Fruit fly (Drosophila melanogaster) whole organism, embryonic: ENCODE results near the gene CG7987.

Source experiments
- Ada2b ChIP-seq: fragments of 200-800 bp; sonication (Bioruptor generic); IDR thresholded peaks from 2 replicates; pipeline ENCODE4 v1.3.6; 2022; ENCODE audit warnings: missing biosample characterization, missing genetic modification characterization
- Aef1 ChIP-seq: fragments of 200-800 bp; sonication (Bioruptor generic); IDR thresholded peaks from 3 replicates; pipeline ENCODE4 v1.3.6; 2022; ENCODE audit warnings: missing biosample characterization, missing genetic modification characterization
- Asciz ChIP-seq: fragments of 200-800 bp; sonication (Bioruptor generic); optimal IDR thresholded peaks from 2 replicates; lab custom pipeline; 2017; ENCODE audit warnings: missing biosample characterization, mild to moderate bottlenecking, missing genetic modification characterization, missing genetic modification reagents
- CG10431 ChIP-seq: fragments of 200-800 bp; sonication (Bioruptor generic); optimal IDR thresholded peaks from 3 replicates; lab custom pipeline; 2018; ENCODE audit warnings: missing biosample characterization, mild to moderate bottlenecking, missing genetic modification characterization
- CG11504 ChIP-seq: fragments of 200-800 bp; sonication (Bioruptor generic); optimal IDR thresholded peaks from 3 replicates; lab custom pipeline; 2019; ENCODE audit warnings: missing biosample characterization, mild to moderate bottlenecking, missing genetic modification characterization, moderate library complexity
- CG12071 ChIP-seq: fragments of 200-800 bp; sonication (Bioruptor generic); optimal IDR thresholded peaks from 3 replicates; lab custom pipeline; 2018; ENCODE audit warnings: missing biosample characterization, mild to moderate bottlenecking, missing genetic modification characterization
- CG12391 ChIP-seq: fragments of 200-800 bp; sonication (Bioruptor generic); optimal IDR thresholded peaks from 3 replicates; lab custom pipeline; 2018; ENCODE audit warnings: missing biosample characterization, mild to moderate bottlenecking, missing genetic modification characterization, moderate library complexity
- CG13123 ChIP-seq: fragments of 200-800 bp; sonication (Bioruptor generic); optimal IDR thresholded peaks from 2 replicates; lab custom pipeline; 2016; ENCODE audit warnings: missing biosample characterization, missing genetic modification characterization
- CG1529 ChIP-seq: fragments of 200-800 bp; sonication (Bioruptor generic); optimal IDR thresholded peaks from 3 replicates; lab custom pipeline; 2018; ENCODE audit warnings: missing biosample characterization, missing genetic modification characterization
- CG15601 ChIP-seq: fragments of 200-800 bp; sonication (Bioruptor generic); optimal IDR thresholded peaks from 3 replicates; lab custom pipeline; 2019; ENCODE audit warnings: missing biosample characterization, mild to moderate bottlenecking, missing genetic modification characterization, moderate library complexity
- CG1792 ChIP-seq: fragments of 200-800 bp; sonication (Bioruptor generic); optimal IDR thresholded peaks from 2 replicates; lab custom pipeline; 2016; ENCODE audit warnings: missing biosample characterization, missing genetic modification characterization
- CG18011 ChIP-seq: fragments of 200-800 bp; sonication (Bioruptor generic); optimal IDR thresholded peaks from 2 replicates; lab custom pipeline; 2017; ENCODE audit warnings: missing biosample characterization, missing genetic modification characterization, mild to moderate bottlenecking, moderate library complexity, missing genotype
- CG32532 ChIP-seq: fragments of 200-800 bp; sonication (Bioruptor generic); IDR thresholded peaks from 2 replicates; pipeline ENCODE4 v1.3.6; 2022; ENCODE audit warnings: missing biosample characterization, missing genetic modification characterization
- CG7372 ChIP-seq: fragments of 200-800 bp; sonication (Bioruptor generic); IDR thresholded peaks from 2 replicates; pipeline ENCODE4 v1.3.6; 2022; ENCODE audit warnings: missing biosample characterization, missing genetic modification characterization
- CG7745 ChIP-seq: fragments of 200-800 bp; sonication (Bioruptor generic); optimal IDR thresholded peaks from 2 replicates; lab custom pipeline; 2018; ENCODE audit warnings: missing biosample characterization, mild to moderate bottlenecking, missing genetic modification characterization, moderate library complexity
- Hand ChIP-seq: fragments of 200-800 bp; sonication (Bioruptor generic); optimal IDR thresholded peaks from 2 replicates; lab custom pipeline; 2017; ENCODE audit warnings: mild to moderate bottlenecking, missing biosample characterization, missing genetic modification reagents, missing genetic modification characterization
- Hmx ChIP-seq: fragments of 200-800 bp; sonication (Bioruptor generic); optimal IDR thresholded peaks from 2 replicates; lab custom pipeline; 2016; ENCODE audit warnings: missing biosample characterization, missing genetic modification characterization
- Hr51 ChIP-seq, 2 experiments: fragments of 200-800 bp; sonication (Bioruptor generic); optimal IDR thresholded peaks; 2 replicates in 1 of 2; 3 replicates in 1 of 2; lab custom pipeline; 2016 to 2018; ENCODE audit warnings: missing biosample characterization in 2 of 2, missing genetic modification characterization in 2 of 2, mild to moderate bottlenecking in 1 of 2, moderate library complexity in 1 of 2
- Mad ChIP-seq: fragments of 200-800 bp; sonication (Bioruptor generic); optimal IDR thresholded peaks from 2 replicates; lab custom pipeline; 2016; ENCODE audit warnings: missing biosample characterization, missing genetic modification characterization
- Nf-YC ChIP-seq: fragments of 200-800 bp; optimal IDR thresholded peaks from 3 replicates; lab custom pipeline; 2019; ENCODE audit warnings: missing biosample characterization, mild to moderate bottlenecking, missing genetic modification characterization, moderate library complexity
- Oaz ChIP-seq: fragments of 200-800 bp; sonication (Bioruptor generic); IDR thresholded peaks from 2 replicates; pipeline ENCODE4 v1.3.6; 2022; ENCODE audit warnings: missing biosample characterization, missing genetic modification characterization
- Ptx1 ChIP-seq: fragments of 200-800 bp; sonication (Bioruptor generic); IDR thresholded peaks from 2 replicates; pipeline ENCODE4 v1.3.6; 2022; ENCODE audit warnings: missing biosample characterization, missing genetic modification characterization
- Sox102F ChIP-seq: fragments of 200-800 bp; sonication (Bioruptor generic); optimal IDR thresholded peaks from 2 replicates; lab custom pipeline; 2018; ENCODE audit warnings: missing biosample characterization, mild to moderate bottlenecking, missing genetic modification characterization, moderate library complexity
- Spps ChIP-seq: fragments of 200-800 bp; sonication (Bioruptor generic); optimal IDR thresholded peaks from 2 replicates; lab custom pipeline; 2018; ENCODE audit warnings: missing biosample characterization, mild to moderate bottlenecking, missing genetic modification characterization
- ab ChIP-seq: fragments of 200-800 bp; sonication (Bioruptor generic); optimal IDR thresholded peaks from 2 replicates; lab custom pipeline; 2016; ENCODE audit warnings: missing biosample characterization, missing genetic modification characterization
- bigmax ChIP-seq: fragments of 200-800 bp; sonication (Bioruptor generic); optimal IDR thresholded peaks from 2 replicates; lab custom pipeline; 2018; ENCODE audit warnings: missing biosample characterization, mild to moderate bottlenecking, missing genetic modification characterization
- br ChIP-seq: fragments of >200 bp; optimal IDR thresholded peaks from 2 replicates; lab custom pipeline; 2017
- bsh ChIP-seq, 2 experiments: fragments of 200-800 bp; sonication (Bioruptor generic); optimal IDR thresholded peaks; 2 replicates each; lab custom pipeline; 2017 to 2018; ENCODE audit warnings: mild to moderate bottlenecking in 2 of 2, missing biosample characterization in 2 of 2, missing genetic modification characterization in 2 of 2, moderate library complexity in 1 of 2
- btn ChIP-seq: fragments of 200-800 bp; sonication (Bioruptor generic); optimal IDR thresholded peaks from 2 replicates; lab custom pipeline; 2016; ENCODE audit warnings: missing biosample characterization, missing genetic modification characterization
- cg ChIP-seq: fragments of 200-800 bp; sonication (Bioruptor generic); optimal IDR thresholded peaks from 3 replicates; lab custom pipeline; 2019; ENCODE audit warnings: missing biosample characterization, mild to moderate bottlenecking, missing genetic modification characterization, moderate library complexity
- chif ChIP-seq, 2 experiments: fragments of 200-800 bp; sonication (Bioruptor generic); optimal IDR thresholded peaks; 3 replicates each; lab custom pipeline; 2016; ENCODE audit warnings: missing biosample characterization in 2 of 2, missing genetic modification characterization in 2 of 2
- chn ChIP-seq: fragments of 200-800 bp; sonication (Bioruptor generic); optimal IDR thresholded peaks from 2 replicates; lab custom pipeline; 2016; ENCODE audit warnings: missing biosample characterization, missing genetic modification characterization
- croc ChIP-seq: fragments of 200-800 bp; sonication (Bioruptor generic); conservative IDR thresholded peaks from 3 replicates; pipeline ENCODE4 v1.3.6; 2022; ENCODE audit warnings: missing biosample characterization, missing genetic modification characterization
- cwo ChIP-seq: fragments of 200-800 bp; sonication (Bioruptor generic); optimal IDR thresholded peaks from 3 replicates; lab custom pipeline; 2017; ENCODE audit warnings: missing biosample characterization, missing genetic modification characterization, mild to moderate bottlenecking, moderate library complexity, missing genetic modification reagents
- dimm ChIP-seq: fragments of 200-800 bp; sonication (Bioruptor generic); IDR thresholded peaks from 2 replicates; pipeline ENCODE4 v1.3.6; 2022; ENCODE audit warnings: missing biosample characterization, missing genetic modification characterization
- ems ChIP-seq: fragments of 200-800 bp; sonication (Bioruptor generic); optimal IDR thresholded peaks from 3 replicates; lab custom pipeline; 2016; ENCODE audit warnings: missing biosample characterization, missing genetic modification characterization
- gro ChIP-seq: fragments of 200-800 bp; sonication (Bioruptor generic); optimal IDR thresholded peaks from 2 replicates; lab custom pipeline; 2016; ENCODE audit warnings: missing biosample characterization, missing genetic modification characterization
- her ChIP-seq: fragments of 200-800 bp; sonication (Bioruptor generic); optimal IDR thresholded peaks from 2 replicates; lab custom pipeline; 2016; ENCODE audit warnings: missing biosample characterization, missing genetic modification characterization
- ken ChIP-seq: fragments of 200-800 bp; sonication (Bioruptor generic); IDR thresholded peaks from 3 replicates; pipeline ENCODE4 v1.3.6; 2022; ENCODE audit warnings: missing biosample characterization, missing genetic modification characterization
- knrl ChIP-seq: fragments of 200-800 bp; sonication (Bioruptor generic); IDR thresholded peaks from 3 replicates; pipeline ENCODE4 v1.3.6; 2022; ENCODE audit warnings: missing biosample characterization, missing genetic modification characterization; ENCODE audit not compliant: partially characterized antibody
- nau ChIP-seq: fragments of 200-800 bp; sonication (Bioruptor generic); optimal IDR thresholded peaks from 3 replicates; lab custom pipeline; 2017; ENCODE audit warnings: missing biosample characterization, mild to moderate bottlenecking, missing genetic modification characterization, missing genetic modification reagents
- pzg ChIP-seq: fragments of 200-800 bp; sonication (Bioruptor generic); optimal IDR thresholded peaks from 3 replicates; lab custom pipeline; 2018; ENCODE audit warnings: missing biosample characterization, mild to moderate bottlenecking, missing genetic modification characterization, moderate library complexity
- ro ChIP-seq: fragments of 200-800 bp; sonication (Bioruptor generic); IDR thresholded peaks from 2 replicates; pipeline ENCODE4 v1.3.6; 2022; ENCODE audit warnings: missing biosample characterization, missing genetic modification characterization
- slou ChIP-seq: fragments of 200-800 bp; sonication (Bioruptor generic); optimal IDR thresholded peaks from 3 replicates; lab custom pipeline; 2016; ENCODE audit warnings: missing biosample characterization, missing genetic modification characterization
- slp2 ChIP-seq: fragments of 200-800 bp; sonication (Bioruptor generic); optimal IDR thresholded peaks from 2 replicates; lab custom pipeline; 2016; ENCODE audit warnings: missing biosample characterization, missing genetic modification characterization
- tin ChIP-seq: fragments of 200-800 bp; sonication (Bioruptor generic); optimal IDR thresholded peaks from 3 replicates; lab custom pipeline; 2016; ENCODE audit warnings: missing biosample characterization, missing genetic modification characterization
- trem ChIP-seq: fragments of 200-800 bp; optimal IDR thresholded peaks from 3 replicates; lab custom pipeline; 2019; ENCODE audit warnings: missing biosample characterization, mild to moderate bottlenecking, missing genetic modification characterization, moderate library complexity
- ttk ChIP-seq: fragments of 200-800 bp; sonication (Bioruptor generic); IDR thresholded peaks from 2 replicates; pipeline ENCODE4 v2.1.2; 2022; ENCODE audit warnings: missing biosample characterization, missing genetic modification characterization
- zen ChIP-seq: fragments of 200-800 bp; sonication (Bioruptor generic); optimal IDR thresholded peaks from 3 replicates; lab custom pipeline; 2018; ENCODE audit warnings: missing biosample characterization, mild to moderate bottlenecking, missing genetic modification characterization, moderate library complexity

Gene CG7987

dm6 chr3R:14590753-14591535 lies 15.3 kb upstream of the CG7987 start (continued):
- TF ChIP-seq CG15601 (tag; lab: Kevin White, UChicago) = peak; percentile 94
- peak; percentile 4 for TF ChIP-seq slou (GFP tag; lab: Kevin White, UChicago)
- peak; percentile 9 for TF ChIP-seq CG18011 (GFP tag; lab: Kevin White, UChicago)
- peak in 1 of 2 experiments; percentile 82 for TF ChIP-seq Hr51 (GFP tag; optimal IDR thresholded peaks at IDR 0.05; lab: Kevin White, UChicago)
- TF ChIP-seq cg (GFP tag; lab: Kevin White, UChicago) = peak; percentile 52
- TF ChIP-seq Spps = peak; percentile 93
- peak; percentile 79 for TF ChIP-seq Ptx1 (GFP tag; lab: Robert Waterston, UW)
- peak; percentile 6 for TF ChIP-seq slp2 (GFP tag; lab: Kevin White, UChicago)
- no peak for TF ChIP-seq Hmx (GFP tag; lab: Kevin White, UChicago)
- no peak for TF ChIP-seq bigmax (GFP tag; lab: Kevin White, UChicago)
- peak; percentile 61 for TF ChIP-seq nau
- TF ChIP-seq ken (GFP tag; lab: Robert Waterston, UW) = 0 out of 3 replicates have a peak, but pooled peaks have one; percentile 47
- peak; percentile 60 for TF ChIP-seq Nf-YC
- peak; percentile 84 for TF ChIP-seq tin (GFP tag; lab: Kevin White, UChicago)
- TF ChIP-seq CG1529 (GFP tag; lab: Kevin White, UChicago) = peak; percentile 83
- peak; percentile 43; the same call in 1 of the 2 replicates for TF ChIP-seq dimm (GFP tag; lab: Robert Waterston, UW)
- TF ChIP-seq cwo = peak; percentile 38
- no peak for TF ChIP-seq CG1792
- TF ChIP-seq croc (GFP tag; lab: Robert Waterston, UW) = peak; percentile 87
- peak; percentile 37; the same call in 1 of the 2 replicates for TF ChIP-seq CG7372 (GFP tag; lab: Robert Waterston, UW)
- peak; percentile 65 for TF ChIP-seq Ada2b (GFP tag; lab: Robert Waterston, UW)
- no peak for TF ChIP-seq pzg (GFP tag; lab: Kevin White, UChicago)
- TF ChIP-seq knrl (GFP tag; lab: Robert Waterston, UW) = no peak
- TF ChIP-seq Oaz (GFP tag; lab: Robert Waterston, UW) = no peak
- peak; percentile 88 for TF ChIP-seq Asciz (GFP tag; lab: Kevin White, UChicago)
- TF ChIP-seq CG10431 (GFP tag; lab: Kevin White, UChicago) = peak; percentile 69
- TF ChIP-seq CG7745 (tag; lab: Kevin White, UChicago) = peak; percentile 75
- TF ChIP-seq ro (GFP tag; lab: Robert Waterston, UW) = peak; percentile 70; the same call in 1 of the 2 replicates
- no peak for TF ChIP-seq btn (GFP tag; lab: Kevin White, UChicago)
- peak; percentile 20 for TF ChIP-seq CG12071 (GFP tag; lab: Kevin White, UChicago)
- TF ChIP-seq zen (tag; lab: Kevin White, UChicago) = peak; percentile 95

dm6 chr3R:14589483-14589882 lies 13.8 kb upstream of the CG7987 start:
- TF ChIP-seq Aef1 (GFP tag; lab: Robert Waterston, UW) (no peak), bsh (GFP tag; optimal IDR thresholded peaks at IDR 0.05; lab: Kevin White, UChicago) (peak in 1 of 2 experiments; percentile 37), CG32532 (GFP tag; lab: Robert Waterston, UW) (no peak), Sox102F (GFP tag; lab: Kevin White, UChicago) (no peak), CG11504 (tag; lab: Kevin White, UChicago) (no peak), trem (tag; lab: Kevin White, UChicago) (no peak), ab (no peak), her (no peak), br (lab: Kevin White, UChicago) (no peak), chif (GFP tag; optimal IDR thresholded peaks at IDR 0.05; lab: Kevin White, UChicago) (peak; percentile 20 to 25), chn (GFP tag; lab: Kevin White, UChicago) (peak; percentile 0), Mad (GFP tag; lab: Kevin White, UChicago) (no peak), ttk (GFP tag; lab: Robert Waterston, UW) (no peak), ems (GFP tag; lab: Kevin White, UChicago) (no peak), Hand (no peak), slou (GFP tag; lab: Kevin White, UChicago) (no peak), CG13123 (GFP tag; lab: Kevin White, UChicago) (no peak), CG12391 (tag; lab: Kevin White, UChicago) (peak; percentile 40), gro (GFP tag; lab: Kevin White, UChicago) (no peak)
